Worm (Caenorhabditis elegans): Measurements from ENCODE around the gene vps-50.

- no peak for TF ChIP-seq nhr-76 (tag; optimal IDR thresholded peaks at IDR 0.05)
- TF ChIP-seq ztf-11 (tag; optimal IDR thresholded peaks at IDR 0.05) = no peak
- peak; percentile 74 for TF ChIP-seq ces-1 (GFP tag; optimal IDR thresholded peaks at IDR 0.05)
- TF ChIP-seq unc-62 (GFP tag; optimal IDR thresholded peaks at IDR 0.05) = no peak
- no peak for TF ChIP-seq elt-1 (tag; optimal IDR thresholded peaks at IDR 0.05; ENCODE audit: borderline replicate concordance, insufficient read depth)
- no peak for TF ChIP-seq M03D4.4 (tag; optimal IDR thresholded peaks at IDR 0.05)
- TF ChIP-seq snpc-4 (tag; optimal IDR thresholded peaks at IDR 0.05) = no peak
- TF ChIP-seq unc-39 (tag; optimal IDR thresholded peaks at IDR 0.05) = no peak
- TF ChIP-seq sptf-1 (tag; optimal IDR thresholded peaks at IDR 0.05) = no peak
Measured at ce11 chrIII:10895817-10896413, 26.9 kb downstream of the vps-50 start, which contains the start of gene com-1.

Data from whole organism, mixed stage, embryonic.